Worm (Caenorhabditis elegans): ENCODE measurements around the gene fip-2.

The fip-2 gene

DNA sequence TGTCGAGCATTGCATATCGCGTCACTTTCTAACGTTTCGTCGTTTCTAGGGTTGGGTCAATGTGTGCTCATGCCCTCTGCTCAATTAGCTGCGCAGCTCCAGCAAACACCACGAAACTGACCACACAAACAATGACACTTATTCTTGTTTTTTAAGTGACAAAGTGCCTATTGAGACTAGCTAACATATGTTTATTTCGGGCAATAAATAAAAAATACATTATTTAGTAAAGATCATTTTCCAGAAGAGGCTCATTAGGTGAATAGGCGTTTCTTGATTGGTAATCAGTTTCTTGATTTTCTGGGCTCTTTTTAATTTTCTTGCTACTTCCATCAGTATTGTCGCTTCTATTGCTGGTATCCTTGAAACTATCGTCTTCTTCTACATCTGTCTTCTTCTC, 1.9 kb downstream of the fip-2 start, which contains the start of gene T27E4.5:
TSS of gene T27E4.5 (minus strand) at position 101 of the 400 bp plus-strand sequence.
- no peak for TF ChIP-seq gmeb-1 (tag; optimal IDR thresholded peaks at IDR 0.05)
- TF ChIP-seq nhr-129 (tag; optimal IDR thresholded peaks at IDR 0.05) = no peak
- TF ChIP-seq ceh-16 (tag; optimal IDR thresholded peaks at IDR 0.05) = no peak
- TF ChIP-seq skn-1 (tag; optimal IDR thresholded peaks at IDR 0.05) = no peak
- TF ChIP-seq blmp-1 (tag; optimal IDR thresholded peaks at IDR 0.05; ENCODE audit: insufficient read depth) = no peak
- no peak for TF ChIP-seq nhr-25 (tag; optimal IDR thresholded peaks at IDR 0.05)
- TF ChIP-seq unc-55 (GFP tag; optimal IDR thresholded peaks at IDR 0.05) = no peak
- no peak for TF ChIP-seq crh-2 (tag; optimal IDR thresholded peaks at IDR 0.05)
- no peak for TF ChIP-seq lin-13 (GFP tag; optimal IDR thresholded peaks at IDR 0.05)
- no peak for TF ChIP-seq Y55F3AM.14 (GFP tag; optimal IDR thresholded peaks at IDR 0.05)
- TF ChIP-seq nhr-11 (tag; optimal IDR thresholded peaks at IDR 0.05) = no peak
- TF ChIP-seq ceh-82 (tag; optimal IDR thresholded peaks at IDR 0.05) = no peak

DNA sequence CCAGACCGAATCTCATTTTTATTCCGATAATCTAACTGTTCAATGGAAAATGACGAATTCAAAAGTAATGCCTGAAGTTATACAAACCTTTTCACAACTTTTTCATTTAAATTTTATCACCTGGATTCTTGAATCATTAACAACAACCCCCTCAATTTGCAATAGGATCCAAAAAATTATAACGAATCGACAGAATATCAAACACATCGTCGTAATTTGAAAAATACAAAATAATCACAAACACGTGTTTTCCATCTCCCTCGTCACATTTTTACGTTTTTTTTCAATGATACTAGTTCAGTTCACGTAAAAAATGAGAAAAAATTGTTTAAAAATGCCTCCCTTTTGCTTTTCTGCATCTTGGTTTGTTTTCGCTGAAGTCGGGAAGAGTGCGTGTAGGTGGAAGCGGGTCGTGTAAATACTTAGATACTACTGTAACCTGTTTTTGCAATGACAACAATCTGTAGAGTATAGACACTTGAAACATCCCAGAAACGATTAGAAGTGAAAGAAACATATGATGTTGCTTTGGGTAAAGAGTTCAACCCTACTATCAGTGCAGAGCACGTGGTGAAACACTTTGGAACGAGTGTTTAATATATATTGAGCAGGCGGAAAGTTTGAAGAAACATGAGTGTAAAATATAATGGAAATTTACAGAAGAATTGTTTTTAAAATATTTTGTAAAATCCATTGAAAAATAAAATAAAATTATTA, 5.7 kb downstream of the fip-2 start, which contains the start of gene oac-50:
TSS of gene oac-50 (minus strand) at position 219 of the 717 bp plus-strand sequence.
- no peak for TF ChIP-seq nhr-25 (tag; optimal IDR thresholded peaks at IDR 0.05)
- peak; percentile 2 for TF ChIP-seq sma-9 (GFP tag; optimal IDR thresholded peaks at IDR 0.05)
- TF ChIP-seq sma-9 (tag; optimal IDR thresholded peaks at IDR 0.05) = no peak
- no peak for TF ChIP-seq elt-1 (tag; optimal IDR thresholded peaks at IDR 0.05)
- no peak for TF ChIP-seq Y55F3AM.14 (GFP tag; optimal IDR thresholded peaks at IDR 0.05)
- no peak for TF ChIP-seq lin-39 (tag; optimal IDR thresholded peaks at IDR 0.05)
- TF ChIP-seq ztf-1 (GFP tag; conservative IDR thresholded peaks at IDR 0.05) = no peak
- TF ChIP-seq peb-1 (tag; optimal IDR thresholded peaks at IDR 0.05) = no peak
- no peak for TF ChIP-seq ztf-11 (tag; optimal IDR thresholded peaks at IDR 0.05)
- TF ChIP-seq F13H6.1 (tag; optimal IDR thresholded peaks at IDR 0.05) = peak; percentile 27

DNA sequence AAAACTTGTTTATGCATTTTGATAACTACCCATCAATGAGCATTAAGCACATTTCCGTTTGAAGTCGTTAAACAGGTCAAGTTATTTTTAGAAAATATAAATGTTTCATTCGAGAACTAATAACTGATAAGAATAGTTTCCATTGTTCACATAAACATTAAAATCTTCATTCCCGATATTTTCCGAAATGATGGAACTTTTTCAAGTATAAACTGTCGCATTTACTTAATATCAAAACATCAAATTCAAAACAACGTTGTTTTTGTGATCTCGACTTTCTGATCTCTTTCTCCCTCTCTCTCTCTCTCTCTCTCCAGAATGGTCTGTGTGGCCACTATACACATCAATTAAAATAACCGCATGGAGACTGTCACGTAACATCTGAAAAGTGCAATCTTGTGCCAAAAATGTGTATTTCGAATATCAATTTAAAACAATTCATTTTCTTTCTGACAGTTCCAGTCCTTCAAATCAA, 6.6 kb downstream of the fip-2 start:
- no peak for TF ChIP-seq Y55F3AM.14 (GFP tag; optimal IDR thresholded peaks at IDR 0.05)
- TF ChIP-seq ceh-82 (tag; optimal IDR thresholded peaks at IDR 0.05) = no peak
- no peak for TF ChIP-seq skn-1 (tag; optimal IDR thresholded peaks at IDR 0.05)
- TF ChIP-seq nhr-77 (tag; optimal IDR thresholded peaks at IDR 0.05) = no peak
- peak; percentile 36 for TF ChIP-seq nhr-6 (tag; optimal IDR thresholded peaks at IDR 0.05)
- no peak for TF ChIP-seq zag-1 (tag; optimal IDR thresholded peaks at IDR 0.05)
- TF ChIP-seq mdl-1 (tag; optimal IDR thresholded peaks at IDR 0.05) = peak in 1 of 2 experiments; percentile 6
- TF ChIP-seq egl-27 (tag; optimal IDR thresholded peaks at IDR 0.05) = no peak
- TF ChIP-seq nhr-23 (tag; optimal IDR thresholded peaks at IDR 0.05) = no peak
- no peak for TF ChIP-seq snpc-4 (tag; optimal IDR thresholded peaks at IDR 0.05)
- no peak for TF ChIP-seq unc-62 (GFP tag; optimal IDR thresholded peaks at IDR 0.05)
- TF ChIP-seq lsy-2 (tag; optimal IDR thresholded peaks at IDR 0.05) = peak in 1 of 2 experiments; percentile 37
- TF ChIP-seq elt-3 (tag; optimal IDR thresholded peaks at IDR 0.05) = no peak
- no peak for TF ChIP-seq F13H6.1 (tag; optimal IDR thresholded peaks at IDR 0.05)
- TF ChIP-seq lin-11 (tag; optimal IDR thresholded peaks at IDR 0.05) = no peak
- TF ChIP-seq ZK546.5 (tag; optimal IDR thresholded peaks at IDR 0.05) = no peak
- no peak for TF ChIP-seq elt-1 (tag; optimal IDR thresholded peaks at IDR 0.05)
- peak; percentile 73 for TF ChIP-seq ama-1 (optimal IDR thresholded peaks at IDR 0.05)
- TF ChIP-seq nhr-11 (tag; optimal IDR thresholded peaks at IDR 0.05) = no peak
- no peak for TF ChIP-seq aly-2 (tag; optimal IDR thresholded peaks at IDR 0.05)
- TF ChIP-seq nhr-237 (tag; optimal IDR thresholded peaks at IDR 0.05) = no peak
- TF ChIP-seq ztf-1 (GFP tag; conservative IDR thresholded peaks at IDR 0.05) = no peak
- TF ChIP-seq dmd-4 (tag; optimal IDR thresholded peaks at IDR 0.05) = no peak
- TF ChIP-seq R02D3.7 (tag; optimal IDR thresholded peaks at IDR 0.05) = no peak
- peak; percentile 7 for TF ChIP-seq blmp-1 (tag; optimal IDR thresholded peaks at IDR 0.05; ENCODE audit: insufficient read depth)
- TF ChIP-seq crh-2 (tag; optimal IDR thresholded peaks at IDR 0.05) = peak; percentile 38
- peak; percentile 0 for TF ChIP-seq nhr-25 (tag; optimal IDR thresholded peaks at IDR 0.05)
- TF ChIP-seq lin-13 (GFP tag; optimal IDR thresholded peaks at IDR 0.05) = no peak
- TF ChIP-seq unc-39 (tag; optimal IDR thresholded peaks at IDR 0.05) = no peak
- no peak for TF ChIP-seq sem-4 (tag; optimal IDR thresholded peaks at IDR 0.05)
- TF ChIP-seq fos-1 (tag; optimal IDR thresholded peaks at IDR 0.05) = no peak
- no peak for TF ChIP-seq lin-39 (tag; optimal IDR thresholded peaks at IDR 0.05)
- TF ChIP-seq mbf-1 (tag; optimal IDR thresholded peaks at IDR 0.05) = no peak
- TF ChIP-seq peb-1 (tag; optimal IDR thresholded peaks at IDR 0.05) = no peak
- no peak for TF ChIP-seq gmeb-1 (tag; optimal IDR thresholded peaks at IDR 0.05)
- TF ChIP-seq unc-55 (GFP tag; optimal IDR thresholded peaks at IDR 0.05) = no peak
- TF ChIP-seq nhr-10 (tag; optimal IDR thresholded peaks at IDR 0.05) = no peak
- peak; percentile 35 for TF ChIP-seq sma-9 (GFP tag; optimal IDR thresholded peaks at IDR 0.05)
- no peak for TF ChIP-seq sma-9 (tag; optimal IDR thresholded peaks at IDR 0.05)
- peak; percentile 46 for TF ChIP-seq sma-3 (GFP tag; optimal IDR thresholded peaks at IDR 0.05)
- TF ChIP-seq ztf-4 (tag; optimal IDR thresholded peaks at IDR 0.05) = peak; percentile 19
- TF ChIP-seq nhr-21 (tag; optimal IDR thresholded peaks at IDR 0.05) = peak; percentile 13
- TF ChIP-seq C34F6.9 (tag; optimal IDR thresholded peaks at IDR 0.05) = no peak
- no peak for TF ChIP-seq mab-5 (tag; optimal IDR thresholded peaks at IDR 0.05)

Measured in whole organism, L2 larva.